Comparison of ENCODE assay signal across 3 fruit fly cellular contexts in genomic region chr3R:28562654-28563198, dm6.
TF ChIP-seq lines count a peak whose summit lies in the region.

No protein-coding gene starts in this region.

- no peak for TF ChIP-seq CTCF in whole organism, embryonic (GFP tag; optimal IDR thresholded peaks at IDR 0.05; lab: Kevin White, UChicago)

TF ChIP-seq in whole organism, embryonic, 481 proteins besides CTCF, POLR2A, EP300 and RAD21 (continues in another document):
- TF ChIP-seq Atf-2 (GFP tag; optimal IDR thresholded peaks at IDR 0.05; lab: Kevin White, UChicago) (no peak), zfh1 (GFP tag; IDR thresholded peaks at IDR 0.05; lab: Robert Waterston, UW) (0 out of 3 replicates have a peak, but pooled peaks have one; percentile 25), vnd (GFP tag; IDR thresholded peaks at IDR 0.05; lab: Robert Waterston, UW; ENCODE audit: partially characterized antibody) (0 out of 3 replicates have a peak, but pooled peaks have one; percentile 11), dmrt99B (tag; optimal IDR thresholded peaks at IDR 0.05; lab: Kevin White, UChicago) (peak; percentile 39), Ets65A (GFP tag; lab: Kevin White, UChicago) (peak; percentile 74), CG15696 (tag; optimal IDR thresholded peaks at IDR 0.05; lab: Kevin White, UChicago) (peak; percentile 30), pan (optimal IDR thresholded peaks at IDR 0.05; lab: Kevin White, UChicago) (no peak), pan (GFP tag; optimal IDR thresholded peaks at IDR 0.05 in 1 of 2, IDR thresholded peaks at IDR 0.05 in 1 of 2) (peak in 1 of 2 experiments; percentile 6), chm (GFP tag; IDR thresholded peaks at IDR 0.05; lab: Robert Waterston, UW) (no peak), D19B (GFP tag; optimal IDR thresholded peaks at IDR 0.05; lab: Kevin White, UChicago) (peak; percentile 63), CG31441 (GFP tag; IDR thresholded peaks at IDR 0.05; lab: Robert Waterston, UW) (0 out of 2 replicates have a peak, but pooled peaks have one; percentile 10), dmrt11E (tag; optimal IDR thresholded peaks at IDR 0.05; lab: Kevin White, UChicago) (peak; percentile 41), row (GFP tag; IDR thresholded peaks at IDR 0.05; lab: Robert Waterston, UW) (peak; percentile 45), ci (GFP tag; IDR thresholded peaks at IDR 0.05; lab: Robert Waterston, UW) (0 out of 3 replicates have a peak, but pooled peaks have one; percentile 23), Max (GFP tag; optimal IDR thresholded peaks at IDR 0.05; lab: Kevin White, UChicago) (no peak), Oli (tag; optimal IDR thresholded peaks at IDR 0.05; lab: Kevin White, UChicago) (peak; percentile 1), CG2712 (tag; optimal IDR thresholded peaks at IDR 0.05; lab: Kevin White, UChicago) (peak; percentile 37), Med (GFP tag; lab: Kevin White, UChicago) (peak; percentile 55), CG17802 (tag; optimal IDR thresholded peaks at IDR 0.05; lab: Kevin White, UChicago) (no peak), lola (GFP tag; optimal IDR thresholded peaks at IDR 0.05; lab: Kevin White, UChicago) (no peak), Nf-YA (GFP tag; IDR thresholded peaks at IDR 0.05; lab: Robert Waterston, UW) (no peak), HLHmδ (GFP tag; optimal IDR thresholded peaks at IDR 0.05; lab: Kevin White, UChicago) (no peak), CG10959 (GFP tag; IDR thresholded peaks at IDR 0.05; lab: Robert Waterston, UW) (0 out of 2 replicates have a peak, but pooled peaks have one; percentile 20), sens (GFP tag; lab: Kevin White, UChicago) (peak; percentile 70), bsh (GFP tag; optimal IDR thresholded peaks at IDR 0.05; lab: Kevin White, UChicago) (peak in 1 of 2 experiments; percentile 39), HLH4C (GFP tag; IDR thresholded peaks at IDR 0.05; lab: Robert Waterston, UW; ENCODE audit: partially characterized antibody) (peak; percentile 52; the same call in 1 of the 3 replicates), CG1603 (tag; optimal IDR thresholded peaks at IDR 0.05; lab: Kevin White, UChicago) (peak; percentile 15), gem (tag; optimal IDR thresholded peaks at IDR 0.05; lab: Kevin White, UChicago) (peak; percentile 46), Sox102F (GFP tag; optimal IDR thresholded peaks at IDR 0.05; lab: Kevin White, UChicago) (peak; percentile 2)

TF ChIP-seq in whole organism, prepupa, 60 proteins besides CTCF, POLR2A, EP300 and RAD21:
- TF ChIP-seq svp (GFP tag; lab: Kevin White, UChicago) (peak; percentile 50), dsx (GFP tag; optimal IDR thresholded peaks at IDR 0.05; lab: Kevin White, UChicago; ENCODE audit: poor library complexity, severe bottlenecking) (no peak), CG9139 (GFP tag; optimal IDR thresholded peaks at IDR 0.05; lab: Kevin White, UChicago) (no peak), Sox102F (GFP tag; optimal IDR thresholded peaks at IDR 0.05; lab: Kevin White, UChicago) (no peak), CG6792 (GFP tag; optimal IDR thresholded peaks at IDR 0.05; lab: Kevin White, UChicago) (no peak), CG8119 (GFP tag; IDR thresholded peaks at IDR 0.05; lab: Robert Waterston, UW) (0 out of 3 replicates have a peak, but pooled peaks have one; percentile 17), CG11762 (GFP tag; optimal IDR thresholded peaks at IDR 0.05; lab: Kevin White, UChicago; ENCODE audit: insufficient read depth) (no peak), CG3032 (tag; optimal IDR thresholded peaks at IDR 0.05; lab: Kevin White, UChicago) (no peak), CG16779 (tag; optimal IDR thresholded peaks at IDR 0.05; lab: Kevin White, UChicago) (no peak), Eip78C (GFP tag; lab: Kevin White, UChicago) (peak; percentile 31), fkh (GFP tag; optimal IDR thresholded peaks at IDR 0.05; lab: Kevin White, UChicago) (peak; percentile 13), CG6163 (GFP tag; IDR thresholded peaks at IDR 0.05; lab: Robert Waterston, UW) (0 out of 3 replicates have a peak, but pooled peaks have one; percentile 9), CG8319 (GFP tag; optimal IDR thresholded peaks at IDR 0.05; lab: Kevin White, UChicago) (no peak), CG34406 (GFP tag; optimal IDR thresholded peaks at IDR 0.05; lab: Kevin White, UChicago) (no peak), dac (GFP tag; optimal IDR thresholded peaks at IDR 0.05; lab: Kevin White, UChicago) (no peak), CG11902 (GFP tag; optimal IDR thresholded peaks at IDR 0.05; lab: Kevin White, UChicago) (no peak), Met (GFP tag; optimal IDR thresholded peaks at IDR 0.05; lab: Kevin White, UChicago) (no peak), fd85E (GFP tag; optimal IDR thresholded peaks at IDR 0.05; lab: Kevin White, UChicago) (no peak), spab (GFP tag; optimal IDR thresholded peaks at IDR 0.05; lab: Kevin White, UChicago) (no peak), CG7368 (GFP tag; optimal IDR thresholded peaks at IDR 0.05; lab: Kevin White, UChicago) (no peak), eg (GFP tag; IDR thresholded peaks at IDR 0.05; lab: Robert Waterston, UW) (0 out of 3 replicates have a peak, but pooled peaks have one; percentile 35), CG32006 (GFP tag; optimal IDR thresholded peaks at IDR 0.05; lab: Kevin White, UChicago) (peak; percentile 39), Gug (GFP tag; IDR thresholded peaks at IDR 0.05; lab: Robert Waterston, UW) (no peak), CG8632 (GFP tag; optimal IDR thresholded peaks at IDR 0.05; lab: Kevin White, UChicago) (no peak), topi (GFP tag; optimal IDR thresholded peaks at IDR 0.05; lab: Kevin White, UChicago) (peak; percentile 1), CG6276 (GFP tag; optimal IDR thresholded peaks at IDR 0.05; lab: Kevin White, UChicago) (no peak), achi (GFP tag; optimal IDR thresholded peaks at IDR 0.05; lab: Kevin White, UChicago) (peak; percentile 10)
TF ChIP-seq in whole organism, prepupa: peak in this region for 9.

TF ChIP-seq in whole organism, pupa, 21 proteins besides CTCF, POLR2A, EP300 and RAD21:
- TF ChIP-seq Ets98B (GFP tag; IDR thresholded peaks at IDR 0.05; lab: Robert Waterston, UW): no peak
- peak; percentile 14 for TF ChIP-seq CG14655 (GFP tag; optimal IDR thresholded peaks at IDR 0.05; lab: Kevin White, UChicago)
- TF ChIP-seq CG10348 (GFP tag; IDR thresholded peaks at IDR 0.05; lab: Robert Waterston, UW): no peak
- TF ChIP-seq Pif1B (GFP tag; optimal IDR thresholded peaks at IDR 0.05; lab: Kevin White, UChicago): peak; percentile 3
- no peak for TF ChIP-seq rn (GFP tag; IDR thresholded peaks at IDR 0.05; lab: Robert Waterston, UW)
- no peak for TF ChIP-seq CG17806 (tag; optimal IDR thresholded peaks at IDR 0.05; lab: Kevin White, UChicago)
- TF ChIP-seq CG34367 (tag; optimal IDR thresholded peaks at IDR 0.05; lab: Kevin White, UChicago): no peak
- no peak for TF ChIP-seq CG4496 (GFP tag; IDR thresholded peaks at IDR 0.05; lab: Robert Waterston, UW)
- TF ChIP-seq Pif1A (GFP tag; optimal IDR thresholded peaks at IDR 0.05; lab: Kevin White, UChicago): no peak
- no peak for TF ChIP-seq gl (tag; optimal IDR thresholded peaks at IDR 0.05; lab: Kevin White, UChicago)
- TF ChIP-seq CG9948 (tag; optimal IDR thresholded peaks at IDR 0.05; lab: Kevin White, UChicago): no peak
- TF ChIP-seq CG8159 (tag; optimal IDR thresholded peaks at IDR 0.05; lab: Kevin White, UChicago): no peak
- TF ChIP-seq CG13204 (GFP tag; optimal IDR thresholded peaks at IDR 0.05; lab: Kevin White, UChicago): no peak
- no peak for TF ChIP-seq fd96Ca (GFP tag; IDR thresholded peaks at IDR 0.05; lab: Robert Waterston, UW)
- TF ChIP-seq CG12605 (GFP tag; IDR thresholded peaks at IDR 0.05; lab: Robert Waterston, UW): no peak
- no peak for TF ChIP-seq CG8301 (tag; optimal IDR thresholded peaks at IDR 0.05; lab: Kevin White, UChicago)
- TF ChIP-seq D1 (tag; optimal IDR thresholded peaks at IDR 0.05; lab: Kevin White, UChicago): no peak

Comparison
In these comparisons a context has a peak if more than half of its experiments do, and no peak if none do; other contexts are left out.
1. Of the 7 proteins assayed by ChIP-seq in both whole organism, embryonic and whole organism, prepupa: peak only in whole organism, embryonic: Sox102F; only in whole organism, prepupa: none; in both: none; in neither: 6.